Fruit fly (Drosophila melanogaster) whole organism, wandering third instar larva: ENCODE results near the gene CG43448.

Experiments
- Abd-B ChIP-seq: fragments of >200 bp; optimal IDR thresholded peaks from 2 replicates; lab custom pipeline; 2017; ENCODE audit warnings: missing biosample characterization, missing genetic modification characterization
- CG32264 ChIP-seq: fragments of 200-800 bp; sonication (Bioruptor generic); optimal IDR thresholded peaks from 2 replicates; lab custom pipeline; 2016; ENCODE audit warnings: missing biosample characterization, missing genetic modification characterization
- CG9705 ChIP-seq: fragments of 200-800 bp; sonication (Bioruptor generic); optimal IDR thresholded peaks from 2 replicates; lab custom pipeline; 2018; ENCODE audit warnings: missing biosample characterization, mild to moderate bottlenecking, missing genetic modification characterization
- CrebA ChIP-seq: fragments of 200-800 bp; sonication (Bioruptor generic); optimal IDR thresholded peaks from 2 replicates; lab custom pipeline; 2016; ENCODE audit warnings: missing biosample characterization, mild to moderate bottlenecking, missing genetic modification characterization, borderline replicate concordance
- Dfd ChIP-seq: fragments of >200 bp; optimal IDR thresholded peaks from 2 replicates; lab custom pipeline; 2017; ENCODE audit warnings: missing biosample characterization, missing genetic modification characterization
- Dif ChIP-seq: fragments of 200-275, 200-300 bp; sonication (Bioruptor generic); optimal IDR thresholded peaks from 2 replicates; lab custom pipeline; 2018; ENCODE audit warnings: missing biosample characterization, missing genetic modification characterization; ENCODE audit not compliant: partially characterized antibody
- GATAd ChIP-seq: sonication (Bioruptor generic); optimal IDR thresholded peaks from 2 replicates; lab custom pipeline; 2016; ENCODE audit warnings: missing biosample characterization, missing genetic modification characterization
- HLH106 ChIP-seq: fragments of 200-800 bp; optimal IDR thresholded peaks from 3 replicates; lab custom pipeline; 2019; ENCODE audit warnings: missing biosample characterization, mild to moderate bottlenecking, missing genetic modification characterization, moderate library complexity
- Hnf4 ChIP-seq: fragments of 200-800 bp; sonication (Bioruptor generic); optimal IDR thresholded peaks from 2 replicates; lab custom pipeline; 2016; ENCODE audit warnings: missing biosample characterization, mild to moderate bottlenecking, missing genetic modification characterization
- Hr78 ChIP-seq: fragments of >200 bp; optimal IDR thresholded peaks from 2 replicates; lab custom pipeline; 2017; ENCODE audit warnings: missing biosample characterization, missing genetic modification characterization
- Hr83 ChIP-seq: fragments of 200-300 bp; sonication (Bioruptor generic); optimal IDR thresholded peaks from 2 replicates; lab custom pipeline; 2016; ENCODE audit warnings: missing biosample characterization, mild to moderate bottlenecking, missing genetic modification characterization, moderate library complexity; ENCODE audit not compliant: poor library complexity, severe bottlenecking
- Jra ChIP-seq: sonication (Bioruptor generic); optimal IDR thresholded peaks from 2 replicates; lab custom pipeline; 2016; ENCODE audit warnings: missing biosample characterization, missing genetic modification characterization
- Mio ChIP-seq: sonication (Bioruptor generic); optimal IDR thresholded peaks from 2 replicates; lab custom pipeline; 2016; ENCODE audit warnings: missing biosample characterization, missing genetic modification characterization
- Myc ChIP-seq: fragments of >200 bp; optimal IDR thresholded peaks from 2 replicates; lab custom pipeline; 2017
- N ChIP-seq: fragments of >200 bp; optimal IDR thresholded peaks from 2 replicates; lab custom pipeline; 2018; ENCODE audit warnings: missing biosample characterization, missing external identifiers, missing genetic modification characterization
- OdsH ChIP-seq: fragments of 200-800 bp; sonication (Bioruptor generic); optimal IDR thresholded peaks from 2 replicates; lab custom pipeline; 2016; ENCODE audit warnings: missing biosample characterization, mild to moderate bottlenecking, missing genetic modification characterization
- Rel ChIP-seq, 2 experiments: fragments of 200-800 bp; sonication (Bioruptor generic) in 1 of 2; optimal IDR thresholded peaks; 2 replicates in 1 of 2; 3 replicates in 1 of 2; lab custom pipeline; 2016 to 2019; ENCODE audit warnings: mild to moderate bottlenecking in 2 of 2, missing biosample characterization in 2 of 2, missing genetic modification characterization in 2 of 2, moderate library complexity in 1 of 2
- Sp1 ChIP-seq: fragments of 200-800 bp; sonication (Bioruptor generic); optimal IDR thresholded peaks from 3 replicates; lab custom pipeline; 2019; ENCODE audit warnings: missing biosample characterization, mild to moderate bottlenecking, missing genetic modification characterization, moderate library complexity
- Vsx2 ChIP-seq: fragments of 200-300, 225-300 bp; sonication (Bioruptor generic); optimal IDR thresholded peaks from 2 replicates; lab custom pipeline; 2018; ENCODE audit warnings: missing biosample characterization, missing genetic modification characterization; ENCODE audit not compliant: partially characterized antibody
- br ChIP-seq: fragments of 200-800 bp; sonication (Bioruptor generic); optimal IDR thresholded peaks from 2 replicates; lab custom pipeline; 2016; ENCODE audit warnings: missing biosample characterization, missing genetic modification characterization
- brk ChIP-seq: fragments of 200-800 bp; sonication (Bioruptor generic); optimal IDR thresholded peaks from 2 replicates; lab custom pipeline; 2016; ENCODE audit warnings: missing biosample characterization, mild to moderate bottlenecking, missing genetic modification characterization
- dl ChIP-seq, 2 experiments: fragments of 175-275, 200-275 bp in 1 of 2; fragments of 200-275 bp in 1 of 2; sonication (Bioruptor generic); optimal IDR thresholded peaks; lab custom pipeline; 2018; ENCODE audit warnings: mild to moderate bottlenecking in 2 of 2, missing biosample characterization in 2 of 2, missing genetic modification characterization in 2 of 2, moderate library complexity in 2 of 2; ENCODE audit not compliant: partially characterized antibody in 2 of 2, insufficient read depth in 1 of 2
- dmrt93B ChIP-seq: fragments of 200-800 bp; sonication (Bioruptor generic); optimal IDR thresholded peaks from 2 replicates; lab custom pipeline; 2018; ENCODE audit warnings: missing biosample characterization, mild to moderate bottlenecking, missing genetic modification characterization
- dsf ChIP-seq: sonication (Bioruptor generic); optimal IDR thresholded peaks from 2 replicates; lab custom pipeline; 2016; ENCODE audit warnings: missing biosample characterization, missing genetic modification characterization, borderline replicate concordance
- ey ChIP-seq: fragments of 200-800 bp; sonication (Bioruptor generic); optimal IDR thresholded peaks from 2 replicates; lab custom pipeline; 2016; ENCODE audit warnings: missing biosample characterization, missing genetic modification characterization
- foxo ChIP-seq, 2 experiments: fragments of 200-800 bp; sonication (Bioruptor generic); optimal IDR thresholded peaks; 2 replicates in 1 of 2; 3 replicates in 1 of 2; lab custom pipeline; 2016 to 2017; ENCODE audit warnings: missing biosample characterization in 2 of 2, missing genetic modification characterization in 2 of 2
- fru ChIP-seq: fragments of 200-800 bp; sonication (Bioruptor generic); optimal IDR thresholded peaks from 3 replicates; lab custom pipeline; 2016; ENCODE audit warnings: missing biosample characterization, mild to moderate bottlenecking, missing genetic modification characterization
- h ChIP-seq: fragments of 200-800 bp; sonication (Bioruptor generic); optimal IDR thresholded peaks from 3 replicates; lab custom pipeline; 2016; ENCODE audit warnings: missing biosample characterization, mild to moderate bottlenecking, missing genetic modification characterization
- jim ChIP-seq: fragments of 175-275, 200-325 bp; sonication (Bioruptor generic); optimal IDR thresholded peaks from 2 replicates; lab custom pipeline; 2016; ENCODE audit warnings: missing biosample characterization, mild to moderate bottlenecking, missing genetic modification characterization
- lola ChIP-seq: fragments of >200 bp; optimal IDR thresholded peaks from 2 replicates; lab custom pipeline; 2017; ENCODE audit warnings: missing biosample characterization, missing genetic modification characterization
- pan ChIP-seq: fragments of >200 bp; optimal IDR thresholded peaks from 2 replicates; lab custom pipeline; 2017
- psq ChIP-seq: fragments of 200-800 bp; sonication (Bioruptor generic); optimal IDR thresholded peaks from 3 replicates; lab custom pipeline; 2017; ENCODE audit warnings: missing biosample characterization, mild to moderate bottlenecking, missing genetic modification characterization, moderate library complexity
- rgr ChIP-seq: fragments of 200-800 bp; sonication (Bioruptor generic); optimal IDR thresholded peaks from 3 replicates; lab custom pipeline; 2016; ENCODE audit warnings: missing biosample characterization, mild to moderate bottlenecking, missing genetic modification characterization
- sage ChIP-seq: fragments of 200-800 bp; sonication (Bioruptor generic); optimal IDR thresholded peaks from 2 replicates; lab custom pipeline; 2016; ENCODE audit warnings: missing biosample characterization, mild to moderate bottlenecking, missing genetic modification characterization
- sv ChIP-seq: fragments of 200-800 bp; sonication (Bioruptor generic); optimal IDR thresholded peaks from 3 replicates; lab custom pipeline; 2016; ENCODE audit warnings: missing biosample characterization, missing genetic modification characterization
- tai ChIP-seq: sonication (Bioruptor generic); optimal IDR thresholded peaks from 2 replicates; lab custom pipeline; 2016; ENCODE audit warnings: missing biosample characterization, missing genetic modification characterization
- usp ChIP-seq: fragments of >200 bp; optimal IDR thresholded peaks from 2 replicates; lab custom pipeline; 2017; ENCODE audit warnings: missing biosample characterization, missing genetic modification characterization
- woc ChIP-seq: sonication (Bioruptor generic); optimal IDR thresholded peaks from 2 replicates; lab custom pipeline; 2016; ENCODE audit warnings: missing biosample characterization, mild to moderate bottlenecking, missing genetic modification characterization

The CG43448 gene

dm6 chr3R:30264671-30265282 is 27.2 kb upstream of the CG43448 start:
- peak; percentile 66 for TF ChIP-seq Vsx2 (GFP tag; lab: Kevin White, UChicago)
- TF ChIP-seq tai (GFP tag; lab: Kevin White, UChicago): no peak

dm6 chr3R:30263708-30264107 is 26.2 kb upstream of the CG43448 start:
- TF ChIP-seq psq (GFP tag; lab: Kevin White, UChicago) (no peak), Rel (GFP tag; optimal IDR thresholded peaks at IDR 0.05; lab: Kevin White, UChicago) (no peak), Rel (tag; optimal IDR thresholded peaks at IDR 0.05; lab: Kevin White, UChicago) (no peak), woc (no peak), Sp1 (peak; percentile 52), Hnf4 (peak; percentile 24), rgr (GFP tag; lab: Kevin White, UChicago) (peak; percentile 23), HLH106 (tag; lab: Kevin White, UChicago) (peak; percentile 52), fru (GFP tag; lab: Kevin White, UChicago) (peak; percentile 40), Jra (GFP tag; lab: Kevin White, UChicago) (no peak), h (GFP tag; lab: Kevin White, UChicago) (peak; percentile 71), Mio (GFP tag; lab: Kevin White, UChicago) (no peak), CrebA (no peak), dmrt93B (no peak), sv (no peak), OdsH (GFP tag; lab: Kevin White, UChicago) (peak; percentile 24), jim (GFP tag; lab: Kevin White, UChicago) (no peak), foxo (GFP tag; optimal IDR thresholded peaks at IDR 0.05; lab: Kevin White, UChicago) (peak in 1 of 2 experiments; percentile 55), Dfd (GFP tag; lab: Kevin White, UChicago) (no peak), br (GFP tag; lab: Kevin White, UChicago) (peak; percentile 0)

- TF ChIP-seq CG32264 (GFP tag; lab: Kevin White, UChicago): peak; percentile 68
- TF ChIP-seq lola (GFP tag; lab: Kevin White, UChicago): no peak
- TF ChIP-seq dl (GFP tag; optimal IDR thresholded peaks at IDR 0.05; lab: Kevin White, UChicago; ENCODE audit: insufficient read depth in 1 of 2, partially characterized antibody in 2 of 2): no peak
- peak; percentile 88 for TF ChIP-seq brk (GFP tag; lab: Kevin White, UChicago)
- TF ChIP-seq br (GFP tag; lab: Kevin White, UChicago): peak; percentile 93
- TF ChIP-seq N (GFP tag; lab: Kevin White, UChicago): no peak
- peak; percentile 96 for TF ChIP-seq h (GFP tag; lab: Kevin White, UChicago)
- no peak for TF ChIP-seq Vsx2 (GFP tag; lab: Kevin White, UChicago)
- peak; percentile 94 for TF ChIP-seq HLH106 (tag; lab: Kevin White, UChicago)
- TF ChIP-seq CrebA: peak; percentile 74
- no peak for TF ChIP-seq Abd-B (GFP tag; lab: Kevin White, UChicago)
- TF ChIP-seq fru (GFP tag; lab: Kevin White, UChicago): peak; percentile 99
- peak; percentile 37 for TF ChIP-seq GATAd (GFP tag; lab: Kevin White, UChicago)
- no peak for TF ChIP-seq Dfd (GFP tag; lab: Kevin White, UChicago)
- TF ChIP-seq rgr (GFP tag; lab: Kevin White, UChicago): peak; percentile 95
- peak; percentile 62 for TF ChIP-seq Rel (GFP tag; optimal IDR thresholded peaks at IDR 0.05; lab: Kevin White, UChicago)
- TF ChIP-seq Rel (tag; optimal IDR thresholded peaks at IDR 0.05; lab: Kevin White, UChicago): peak; percentile 74
- TF ChIP-seq dsf (GFP tag; lab: Kevin White, UChicago): peak; percentile 51
- TF ChIP-seq Dif (GFP tag; lab: Kevin White, UChicago): no peak
- no peak for TF ChIP-seq pan (lab: Kevin White, UChicago)
- TF ChIP-seq sage (GFP tag; lab: Kevin White, UChicago): peak; percentile 91
- no peak for TF ChIP-seq Hr78 (GFP tag; lab: Kevin White, UChicago)
- TF ChIP-seq foxo (GFP tag; optimal IDR thresholded peaks at IDR 0.05; lab: Kevin White, UChicago): peak; percentile 14 to 93
- no peak for TF ChIP-seq jim (GFP tag; lab: Kevin White, UChicago)
- no peak for TF ChIP-seq usp (GFP tag; lab: Kevin White, UChicago)
- TF ChIP-seq ey (GFP tag; lab: Kevin White, UChicago): peak; percentile 92
- peak; percentile 75 for TF ChIP-seq Jra (GFP tag; lab: Kevin White, UChicago)
- peak; percentile 86 for TF ChIP-seq tai (GFP tag; lab: Kevin White, UChicago)
- TF ChIP-seq Hnf4: peak; percentile 91
- peak; percentile 95 for TF ChIP-seq Sp1
- TF ChIP-seq CG9705 (GFP tag; lab: Kevin White, UChicago): peak; percentile 82
- TF ChIP-seq dmrt93B: peak; percentile 79
- TF ChIP-seq sv: no peak
- no peak for TF ChIP-seq Myc (lab: Kevin White, UChicago)
- TF ChIP-seq psq (GFP tag; lab: Kevin White, UChicago): peak; percentile 92
- TF ChIP-seq woc: peak; percentile 85
- peak; percentile 93 for TF ChIP-seq OdsH (GFP tag; lab: Kevin White, UChicago)
- no peak for TF ChIP-seq Hr83 (GFP tag; lab: Kevin White, UChicago)
- peak; percentile 11 for TF ChIP-seq Mio (GFP tag; lab: Kevin White, UChicago)
Measured at dm6 chr3R:30261838-30262237, 24.3 kb upstream of the CG43448 start.
